Worm (Caenorhabditis elegans) whole organism, L3 larva: ENCODE results near the gene srd-17.

Source experiments
- aly-2 ChIP-seq: fragments of 150-350 bp; optimal IDR thresholded peaks from 2 replicates; lab custom pipeline; 2014; ENCODE audit warnings: missing biosample characterization, missing genetic modification characterization
- ceh-28 ChIP-seq: fragments of 150-350 bp; optimal IDR thresholded peaks from 2 replicates; lab custom pipeline; 2014; ENCODE audit warnings: missing biosample characterization, missing genetic modification reagents, missing genetic modification characterization
- fos-1 ChIP-seq: fragments of 150-350 bp; optimal IDR thresholded peaks from 2 replicates; lab custom pipeline; 2014; ENCODE audit warnings: missing biosample characterization, missing genetic modification characterization
- nfya-1 ChIP-seq: sonication (generic microtip); optimal IDR thresholded peaks from 2 replicates; lab custom pipeline; 2017; ENCODE audit warnings: missing genetic modification characterization, mild to moderate bottlenecking, missing compliant biosample characterization, antibody characterized with exemption, moderate library complexity; ENCODE audit not compliant: insufficient read depth
- nhr-237 ChIP-seq: fragments of 150-350 bp; optimal IDR thresholded peaks from 2 replicates; lab custom pipeline; 2014; ENCODE audit warnings: missing biosample characterization, missing genetic modification characterization
- nhr-28 ChIP-seq: fragments of 150-350 bp; optimal IDR thresholded peaks from 2 replicates; lab custom pipeline; 2014; ENCODE audit warnings: missing biosample characterization, missing genetic modification characterization
- snpc-4 ChIP-seq: fragments of 150-350 bp; optimal IDR thresholded peaks from 2 replicates; lab custom pipeline; 2014; ENCODE audit warnings: missing biosample characterization, missing genetic modification characterization

DNA sequence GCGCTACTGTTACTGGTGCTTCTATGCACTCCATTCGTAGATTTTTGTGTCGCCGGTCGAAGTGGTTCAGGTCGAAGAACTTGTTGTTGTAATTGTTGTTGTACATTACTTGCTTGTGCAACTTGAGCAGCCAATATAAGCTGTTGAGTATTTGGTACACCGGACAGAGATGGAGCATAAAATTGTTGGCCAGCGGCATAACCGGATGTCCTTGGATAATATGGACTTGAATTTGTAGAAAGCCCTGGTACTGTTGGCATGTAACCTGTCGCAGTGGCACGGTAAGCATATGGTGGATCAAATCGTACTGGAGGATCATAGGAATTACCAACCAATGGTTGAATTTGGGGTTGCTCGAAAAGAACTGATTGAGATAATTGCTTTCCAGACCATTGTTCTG lies 43.6 kb downstream of the srd-17 start:
- TF ChIP-seq aly-2 (no peak), fos-1 (tag; lab: Kevin White, UChicago) (no peak), nhr-28 (tag; lab: Kevin White, UChicago) (no peak), ceh-28 (tag; lab: Kevin White, UChicago) (no peak), nhr-237 (no peak), nfya-1 (no peak), snpc-4 (tag; lab: Kevin White, UChicago) (no peak)
